Worm (Caenorhabditis elegans) whole organism, L4 larva: ENCODE measurements around the gene pxf-1.

Experiments
- ZK546.5 ChIP-seq, 2 experiments: sonication (generic microtip); optimal IDR thresholded peaks; 2 replicates each; lab custom pipeline; 2017; ENCODE audit warnings: missing biosample characterization in 2 of 2, missing genetic modification characterization in 2 of 2
- aly-2 ChIP-seq: sonication (generic microtip); optimal IDR thresholded peaks from 2 replicates; lab custom pipeline; 2018; ENCODE audit warnings: missing biosample characterization, missing genetic modification characterization
- ama-1 ChIP-seq: fragments of 150-350 bp; optimal IDR thresholded peaks from 2 replicates; lab custom pipeline; 2014; ENCODE audit warnings: inconsistent platforms, mixed read lengths
- ceh-28 ChIP-seq: fragments of 150-350 bp; optimal IDR thresholded peaks from 2 replicates; lab custom pipeline; 2014; ENCODE audit warnings: missing biosample characterization, missing genetic modification reagents, missing genetic modification characterization
- daf-12 ChIP-seq: fragments of 150-350 bp; optimal IDR thresholded peaks from 2 replicates; lab custom pipeline; 2014; ENCODE audit warnings: missing biosample characterization, missing genetic modification reagents, missing genetic modification characterization
- lim-7 ChIP-seq: fragments of 200-800 bp; sonication (Bioruptor generic); IDR thresholded peaks from 2 replicates; pipeline ENCODE4 v1.3.6; 2022; ENCODE audit warnings: missing genetic modification characterization, missing compliant biosample characterization
- lsy-2 ChIP-seq, 2 experiments: fragments of 150-350 bp in 1 of 2; sonication (generic microtip) in 1 of 2; optimal IDR thresholded peaks; 2 replicates each; lab custom pipeline; 2014 to 2017; ENCODE audit warnings: missing biosample characterization in 2 of 2, missing genetic modification characterization in 2 of 2
- mep-1 ChIP-seq: fragments of 150-350 bp; sonication (generic microtip); optimal IDR thresholded peaks from 3 replicates; lab custom pipeline; 2014; ENCODE audit warnings: missing biosample characterization, missing genetic modification characterization
- nhr-42 ChIP-seq: fragments of 200-800 bp; sonication (Bioruptor generic); IDR thresholded peaks from 2 replicates; pipeline ENCODE4 v1.3.6; 2022; ENCODE audit warnings: missing genetic modification characterization, missing compliant biosample characterization
- sdz-12 ChIP-seq: fragments of 200-800 bp; sonication (Bioruptor generic); optimal IDR thresholded peaks from 2 replicates; lab custom pipeline; 2018; ENCODE audit warnings: mild to moderate bottlenecking, missing genetic modification characterization, missing compliant biosample characterization
- unc-62 ChIP-seq, 3 experiments: fragments of 150-350 bp in 1 of 3; sonication (generic microtip); optimal IDR thresholded peaks in 2 of 3; peaks in 1 of 3; 1 replicate in 1 of 3; 2 replicates in 2 of 3; lab custom pipeline; 2014 to 2017; ENCODE audit warnings: missing biosample characterization in 3 of 3, missing genetic modification characterization in 3 of 3, missing genetic modification reagents in 3 of 3, missing genotype in 1 of 3
- zag-1 ChIP-seq: fragments of 150-350 bp; optimal IDR thresholded peaks from 2 replicates; lab custom pipeline; 2014; ENCODE audit warnings: missing biosample characterization, missing genetic modification characterization

ce11 chrIV:10128446-10128845, 45.7 kb downstream of the pxf-1 start:
- no peak for TF ChIP-seq aly-2
- TF ChIP-seq ceh-28 (tag; lab: Kevin White, UChicago) = no peak
- no peak for TF ChIP-seq ama-1
- no peak for TF ChIP-seq mep-1 (tag; lab: Kevin White, UChicago)
- no peak for TF ChIP-seq zag-1 (tag; lab: Kevin White, UChicago)
- no peak for TF ChIP-seq nhr-42 (GFP tag; lab: Robert Waterston, UW)
- TF ChIP-seq lsy-2 (tag; optimal IDR thresholded peaks at IDR 0.05; lab: Kevin White, UChicago) = no peak
- no peak for TF ChIP-seq daf-12 (tag; lab: Kevin White, UChicago)
- no peak for TF ChIP-seq lim-7
- no peak for TF ChIP-seq sdz-12 (GFP tag; lab: Kevin White, UChicago)
- no peak for TF ChIP-seq ZK546.5 (tag; optimal IDR thresholded peaks at IDR 0.05; lab: Kevin White, UChicago)
- no peak for TF ChIP-seq unc-62 (GFP tag; optimal IDR thresholded peaks at IDR 0.05 in 1 of 2; lab: Kevin White, UChicago)
- TF ChIP-seq unc-62 (tag; optimal IDR thresholded peaks at IDR 0.05; lab: Kevin White, UChicago) = no peak
